Worm (Caenorhabditis elegans) whole organism, midembryonic: ENCODE data around the gene R144.6.

ENCODE experiments used
- flt-1 ChIP-seq: fragments of 200-800 bp; sonication (Bioruptor generic); IDR thresholded peaks from 2 replicates; pipeline ENCODE4 v1.3.6; 2022; ENCODE audit warnings: missing genetic modification characterization, missing compliant biosample characterization
- ref-1 ChIP-seq: fragments of 200-800 bp; sonication (Bioruptor generic); conservative IDR thresholded peaks from 2 replicates; pipeline ENCODE4 v1.3.6; 2022; ENCODE audit warnings: missing genetic modification reagents, missing genetic modification characterization, missing compliant biosample characterization
- ztf-23 ChIP-seq: fragments of 200-800 bp; sonication (Bioruptor generic); IDR thresholded peaks from 2 replicates; pipeline ENCODE4 v1.3.6; 2022; ENCODE audit warnings: missing genetic modification reagents, missing genetic modification characterization, missing compliant biosample characterization

DNA sequence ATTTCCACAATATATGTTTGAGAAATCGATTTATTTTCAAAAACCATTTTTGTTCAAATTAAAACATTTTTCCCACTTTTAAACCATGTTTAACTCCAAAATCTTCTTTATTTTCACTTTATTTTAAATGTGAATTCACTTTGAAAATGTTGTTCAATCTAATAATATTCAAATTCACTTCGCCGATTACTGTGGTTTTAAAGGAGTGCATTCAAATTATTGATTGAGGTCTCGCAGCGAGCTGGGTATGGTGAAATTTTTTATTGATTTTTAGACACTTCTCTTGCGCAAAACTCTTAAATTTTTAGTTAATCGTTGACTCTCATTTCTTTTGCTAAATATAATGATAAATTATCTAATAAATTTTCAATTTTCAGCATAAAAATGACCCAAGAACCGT is 43.2 kb upstream of the R144.6 start, which contains the start of gene C45G9.5:
- TF ChIP-seq flt-1 (GFP tag; lab: Robert Waterston, UW) (no peak), ztf-23 (GFP tag; lab: Robert Waterston, UW) (no peak), ref-1 (GFP tag; lab: Robert Waterston, UW) (no peak)
